Worm (Caenorhabditis elegans) whole organism, L4 larva: ENCODE measurements around the gene C27B7.9.

ENCODE experiments used
- D1046.2 ChIP-seq: fragments of 200-800 bp; sonication (Bioruptor generic); IDR thresholded peaks from 2 replicates; pipeline ENCODE4 v1.3.6; 2022; ENCODE audit warnings: missing genetic modification characterization, missing compliant biosample characterization
- F44E2.7 ChIP-seq: fragments of 200-800 bp; sonication (Bioruptor generic); IDR thresholded peaks from 2 replicates; pipeline ENCODE4 v2.1.2; 2022; ENCODE audit warnings: missing genetic modification characterization, missing compliant biosample characterization
- T20F7.1 ChIP-seq: fragments of 200-800 bp; sonication (Bioruptor generic); optimal IDR thresholded peaks from 2 replicates; lab custom pipeline; 2018; ENCODE audit warnings: mild to moderate bottlenecking, missing genetic modification characterization, missing compliant biosample characterization
- Y105C5A.15 ChIP-seq: fragments of 200-800 bp; sonication (Bioruptor generic); IDR thresholded peaks from 2 replicates; pipeline ENCODE4 v1.3.6; 2022; ENCODE audit warnings: missing genetic modification characterization, missing compliant biosample characterization
- Y48G9A.11 ChIP-seq: fragments of 200-800 bp; sonication (Bioruptor generic); IDR thresholded peaks from 2 replicates; pipeline ENCODE4 v1.3.6; 2022; ENCODE audit warnings: missing genetic modification reagents, missing genetic modification characterization, missing compliant biosample characterization
- ZK546.5 ChIP-seq, 2 experiments: sonication (generic microtip); optimal IDR thresholded peaks; 2 replicates each; lab custom pipeline; 2017; ENCODE audit warnings: missing biosample characterization in 2 of 2, missing genetic modification characterization in 2 of 2
- aha-1 ChIP-seq: fragments of 150-350 bp; peaks from one replicate; lab custom pipeline; 2014; ENCODE audit warnings: missing biosample characterization, missing genetic modification characterization
- aly-2 ChIP-seq: sonication (generic microtip); optimal IDR thresholded peaks from 2 replicates; lab custom pipeline; 2018; ENCODE audit warnings: missing biosample characterization, missing genetic modification characterization
- ama-1 ChIP-seq: fragments of 150-350 bp; optimal IDR thresholded peaks from 2 replicates; lab custom pipeline; 2014; ENCODE audit warnings: inconsistent platforms, mixed read lengths
- arid-1 ChIP-seq: fragments of 200-800 bp; sonication (Bioruptor generic); conservative IDR thresholded peaks from 2 replicates; pipeline ENCODE4 v1.3.6; 2022; ENCODE audit warnings: missing genetic modification reagents, missing genetic modification characterization, missing compliant biosample characterization
- attf-4 ChIP-seq: sonication (generic microtip); optimal IDR thresholded peaks from 3 replicates; lab custom pipeline; 2017; ENCODE audit warnings: missing biosample characterization, missing genetic modification characterization
- ceh-82 ChIP-seq: sonication (generic microtip); optimal IDR thresholded peaks from 2 replicates; lab custom pipeline; 2017; ENCODE audit warnings: missing biosample characterization, missing genetic modification characterization
- cey-2 ChIP-seq: sonication (generic microtip); optimal IDR thresholded peaks from 3 replicates; lab custom pipeline; 2017; ENCODE audit warnings: missing genetic modification characterization, mild to moderate bottlenecking, missing compliant biosample characterization, antibody characterized with exemption, borderline replicate concordance; ENCODE audit not compliant: insufficient read depth
- daf-12 ChIP-seq: fragments of 150-350 bp; optimal IDR thresholded peaks from 2 replicates; lab custom pipeline; 2014; ENCODE audit warnings: missing biosample characterization, missing genetic modification reagents, missing genetic modification characterization
- daf-19 ChIP-seq: fragments of 200-800 bp; sonication (Bioruptor generic); conservative IDR thresholded peaks from 2 replicates; pipeline ENCODE4 v1.3.6; 2022; ENCODE audit warnings: missing genetic modification characterization, missing compliant biosample characterization
- duxl-1 ChIP-seq: sonication (generic microtip); optimal IDR thresholded peaks from 2 replicates; lab custom pipeline; 2016; ENCODE audit warnings: mild to moderate bottlenecking, missing genetic modification characterization, moderate library complexity, missing compliant biosample characterization; ENCODE audit not compliant: poor library complexity
- dve-1 ChIP-seq: sonication (generic microtip); optimal IDR thresholded peaks from 2 replicates; lab custom pipeline; 2017; ENCODE audit warnings: antibody characterized with exemption, mild to moderate bottlenecking, missing genetic modification characterization, missing compliant biosample characterization; ENCODE audit not compliant: insufficient read depth
- egl-43 ChIP-seq: fragments of 200-800 bp; sonication (Bioruptor generic); IDR thresholded peaks from 2 replicates; pipeline ENCODE4 v1.3.6; 2022; ENCODE audit warnings: missing genetic modification reagents, missing genetic modification characterization, missing compliant biosample characterization
- hlh-11 ChIP-seq: fragments of 200-800 bp; sonication (Bioruptor generic); optimal IDR thresholded peaks from 2 replicates; lab custom pipeline; 2018; ENCODE audit warnings: mild to moderate bottlenecking, missing genetic modification characterization, missing compliant biosample characterization
- hlh-30 ChIP-seq: sonication (generic microtip); optimal IDR thresholded peaks from 2 replicates; lab custom pipeline; 2017; ENCODE audit warnings: antibody characterized with exemption, mild to moderate bottlenecking, missing genetic modification characterization, missing compliant biosample characterization; ENCODE audit not compliant: insufficient read depth
- jun-1 ChIP-seq: fragments of 150-350 bp; optimal IDR thresholded peaks from 2 replicates; lab custom pipeline; 2014; ENCODE audit warnings: missing biosample characterization, missing genetic modification reagents, missing genetic modification characterization
- lim-7 ChIP-seq: fragments of 200-800 bp; sonication (Bioruptor generic); IDR thresholded peaks from 2 replicates; pipeline ENCODE4 v1.3.6; 2022; ENCODE audit warnings: missing genetic modification characterization, missing compliant biosample characterization
- lir-3 ChIP-seq: sonication (generic microtip); optimal IDR thresholded peaks from 2 replicates; lab custom pipeline; 2016; ENCODE audit warnings: mild to moderate bottlenecking, missing genetic modification characterization, missing compliant biosample characterization
- lsy-2 ChIP-seq, 2 experiments: fragments of 150-350 bp in 1 of 2; sonication (generic microtip) in 1 of 2; optimal IDR thresholded peaks; 2 replicates each; lab custom pipeline; 2014 to 2017; ENCODE audit warnings: missing biosample characterization in 2 of 2, missing genetic modification characterization in 2 of 2
- mdl-1 ChIP-seq, 2 experiments: fragments of 150-350 bp in 1 of 2; sonication (generic microtip) in 1 of 2; optimal IDR thresholded peaks; 2 replicates each; lab custom pipeline; 2014 to 2017; ENCODE audit warnings: missing biosample characterization in 2 of 2, missing genetic modification characterization in 2 of 2
- mdt-29 ChIP-seq: fragments of 200-800 bp; sonication (Bioruptor generic); IDR thresholded peaks from 2 replicates; pipeline ENCODE4 v1.3.6; 2022; ENCODE audit warnings: missing genetic modification reagents, missing genetic modification characterization, missing compliant biosample characterization
- mes-2 ChIP-seq: sonication (generic microtip); optimal IDR thresholded peaks from 2 replicates; lab custom pipeline; 2016; ENCODE audit warnings: missing genotype, mild to moderate bottlenecking, missing genetic modification characterization, missing compliant biosample characterization; ENCODE audit not compliant: poor library complexity, severe bottlenecking
- nhr-10 ChIP-seq: fragments of 150-350 bp; optimal IDR thresholded peaks from 2 replicates; lab custom pipeline; 2014; ENCODE audit warnings: missing biosample characterization, missing genetic modification characterization
- nhr-11 ChIP-seq: fragments of 150-350 bp; optimal IDR thresholded peaks from 2 replicates; lab custom pipeline; 2014; ENCODE audit warnings: missing biosample characterization, missing genetic modification characterization
- nhr-42 ChIP-seq: fragments of 200-800 bp; sonication (Bioruptor generic); IDR thresholded peaks from 2 replicates; pipeline ENCODE4 v1.3.6; 2022; ENCODE audit warnings: missing genetic modification characterization, missing compliant biosample characterization
- nhr-6 ChIP-seq: fragments of 150-350 bp; optimal IDR thresholded peaks from 2 replicates; lab custom pipeline; 2014; ENCODE audit warnings: missing biosample characterization, missing genetic modification characterization
- nhr-77 ChIP-seq: fragments of 150-350 bp; optimal IDR thresholded peaks from 2 replicates; lab custom pipeline; 2014; ENCODE audit warnings: missing biosample characterization, missing genetic modification characterization
- snpc-1.2 ChIP-seq: fragments of 200-800 bp; sonication (Bioruptor generic); IDR thresholded peaks from 2 replicates; pipeline ENCODE4 v1.3.6; 2022; ENCODE audit warnings: missing genetic modification reagents, missing genetic modification characterization, missing compliant biosample characterization
- snpc-4 ChIP-seq: fragments of 150-350 bp; optimal IDR thresholded peaks from 2 replicates; lab custom pipeline; 2014; ENCODE audit warnings: missing biosample characterization, missing genetic modification characterization
- tag-97 ChIP-seq: fragments of 200-800 bp; sonication (Bioruptor generic); IDR thresholded peaks from 2 replicates; pipeline ENCODE4 v1.3.6; 2022; ENCODE audit warnings: missing genetic modification characterization, missing compliant biosample characterization

Gene C27B7.9

DNA sequence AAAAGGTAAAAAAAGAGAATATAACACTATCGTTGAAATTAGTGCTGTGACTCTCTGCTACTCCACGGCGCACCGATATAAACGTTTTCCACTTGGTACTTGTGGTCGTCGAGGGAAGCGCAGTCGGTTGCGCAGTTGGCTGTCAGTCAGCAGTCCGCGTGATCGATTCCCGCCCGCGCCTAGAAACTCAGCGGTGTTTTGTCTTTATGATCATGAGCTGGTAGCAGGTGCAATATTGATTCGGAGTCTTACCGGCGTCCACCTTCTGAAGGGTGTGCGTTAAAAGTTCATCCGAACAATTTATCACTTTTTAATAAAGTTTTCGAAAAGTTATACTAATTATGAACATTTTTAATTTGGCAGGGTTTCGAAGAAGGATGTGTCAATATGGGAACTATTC is 11.2 kb upstream of the C27B7.9 start (continued):
- TF ChIP-seq tag-97 (GFP tag; lab: Robert Waterston, UW) (no peak), aly-2 (tag; lab: Kevin White, UChicago) (no peak), nhr-6 (tag; lab: Kevin White, UChicago) (peak; percentile 88), Y105C5A.15 (GFP tag; lab: Robert Waterston, UW) (0 out of 2 replicates have a peak, but pooled peaks have one; percentile 41), ama-1 (lab: Kevin White, UChicago) (peak; percentile 41), duxl-1 (tag; lab: Kevin White, UChicago) (peak; percentile 82), hlh-11 (peak; percentile 85), lir-3 (tag; lab: Kevin White, UChicago) (peak; percentile 66), snpc-1.2 (GFP tag; lab: Robert Waterston, UW) (peak; percentile 88), F44E2.7 (GFP tag; lab: Robert Waterston, UW) (peak; percentile 95), arid-1 (GFP tag; lab: Robert Waterston, UW) (peak; percentile 92), nhr-10 (tag; lab: Kevin White, UChicago) (no peak), Y48G9A.11 (GFP tag; lab: Robert Waterston, UW) (peak; percentile 84), daf-12 (tag; lab: Kevin White, UChicago) (no peak), mes-2 (tag; lab: Kevin White, UChicago) (peak; percentile 89), cey-2 (tag; lab: Kevin White, UChicago) (peak; percentile 60), ZK546.5 (tag; optimal IDR thresholded peaks at IDR 0.05; lab: Kevin White, UChicago) (no peak), mdt-29 (GFP tag; lab: Robert Waterston, UW) (0 out of 2 replicates have a peak, but pooled peaks have one; percentile 41)

DNA sequence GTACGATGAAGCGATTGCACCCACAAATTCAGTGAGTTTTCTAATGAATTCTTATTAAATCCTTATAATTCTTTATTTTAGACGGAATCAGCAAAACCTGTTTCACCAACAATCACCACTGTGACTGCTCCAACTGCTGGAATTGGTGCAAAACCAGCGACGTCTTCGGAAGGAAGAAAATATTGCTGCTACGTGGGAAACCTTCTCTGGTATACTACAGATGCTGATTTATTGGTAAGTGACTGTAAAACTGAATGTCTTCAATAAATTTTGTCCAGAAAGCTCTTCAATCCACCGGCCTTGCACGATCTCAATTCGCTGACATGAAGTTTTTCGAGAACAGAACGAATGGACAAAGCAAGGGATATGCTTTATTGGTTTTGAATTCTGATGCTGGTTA is 10.6 kb upstream of the C27B7.9 start:
- TF ChIP-seq jun-1 (no peak), aha-1 (tag; lab: Kevin White, UChicago) (peak; percentile 90), egl-43 (GFP tag; lab: Robert Waterston, UW) (no peak), nhr-42 (GFP tag; lab: Robert Waterston, UW) (no peak), lim-7 (GFP tag; lab: Robert Waterston, UW) (no peak), mdl-1 (tag; optimal IDR thresholded peaks at IDR 0.05; lab: Kevin White, UChicago) (no peak), D1046.2 (0 out of 2 replicates have a peak, but pooled peaks have one; percentile 55), nhr-11 (tag; lab: Kevin White, UChicago) (no peak)
- TF ChIP-seq, all 104 proteins: peak for 2

DNA sequence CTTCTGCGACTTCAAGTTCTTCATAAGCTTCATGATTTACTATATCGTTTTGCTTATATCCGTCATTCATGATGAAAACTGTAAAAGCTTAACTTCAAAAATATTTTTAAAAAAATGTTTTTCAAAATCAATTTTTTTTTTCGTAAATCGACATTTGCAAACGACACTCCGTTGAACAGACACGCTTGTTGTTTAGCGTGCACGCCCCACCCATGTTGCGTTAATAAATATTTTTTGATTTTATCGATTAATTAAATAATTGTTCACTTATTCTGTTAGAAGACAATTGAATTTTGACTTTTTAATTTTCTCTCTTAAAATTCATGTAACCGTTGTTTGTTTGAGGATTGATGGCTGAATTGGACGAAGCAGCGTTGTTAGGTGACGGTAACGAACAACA is 10.1 kb upstream of the C27B7.9 start, which contains the start of the genes D1046.2 and cfim-2:
Gene D1046.2 (minus strand): TSS at position 78 of the 400 bp plus-strand sequence.
Gene cfim-2 (plus strand): TSS at position 335 of the 400 bp plus-strand sequence.
- TF ChIP-seq dve-1 (peak; percentile 12), snpc-4 (tag; lab: Kevin White, UChicago) (no peak), hlh-30 (tag; lab: Kevin White, UChicago) (peak; percentile 26), mes-2 (tag; lab: Kevin White, UChicago) (peak; percentile 38), attf-4 (no peak), T20F7.1 (peak; percentile 97), lsy-2 (tag; optimal IDR thresholded peaks at IDR 0.05; lab: Kevin White, UChicago) (peak in 1 of 2 experiments; percentile 57)

DNA sequence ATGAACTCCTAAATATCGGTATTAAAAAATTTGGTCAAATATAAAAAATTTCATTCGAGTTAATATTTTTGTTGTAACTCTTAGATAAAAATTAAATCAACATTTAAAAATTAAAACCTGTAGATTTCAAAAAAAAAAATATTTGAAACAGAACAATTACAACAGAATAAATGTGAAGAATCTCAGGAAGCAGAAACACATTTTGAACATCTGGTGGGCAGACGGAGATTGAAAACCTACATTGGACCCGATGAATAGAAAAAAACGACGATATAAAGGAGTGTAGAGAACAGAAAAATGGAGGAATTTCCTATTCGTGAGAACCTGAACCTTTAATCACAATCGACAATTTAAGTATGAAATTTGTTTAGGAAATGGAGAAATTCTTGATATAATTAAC is 8.2 kb upstream of the C27B7.9 start:
- TF ChIP-seq T20F7.1, result no peak
- TF ChIP-seq ceh-82 (tag; lab: Kevin White, UChicago), result no peak
- TF ChIP-seq daf-19 (GFP tag; lab: Robert Waterston, UW), result no peak
- no peak for TF ChIP-seq nhr-77 (tag; lab: Kevin White, UChicago)
